Worm (Caenorhabditis elegans) whole organism, midembryonic: Measurements from ENCODE around the gene C03B1.9.

Source experiments
- flt-1 ChIP-seq: fragments of 200-800 bp; sonication (Bioruptor generic); IDR thresholded peaks from 2 replicates; pipeline ENCODE4 v1.3.6; 2022; ENCODE audit warnings: missing genetic modification characterization, missing compliant biosample characterization
- klf-2 ChIP-seq: fragments of 200-800 bp; sonication (Bioruptor generic); conservative IDR thresholded peaks from 2 replicates; pipeline ENCODE4 v1.3.6; 2022; ENCODE audit warnings: missing genetic modification reagents, missing genetic modification characterization, missing compliant biosample characterization
- tab-1 ChIP-seq: fragments of 200-800 bp; sonication (Bioruptor generic); IDR thresholded peaks from 2 replicates; pipeline ENCODE4 v1.3.6; 2022; ENCODE audit warnings: missing genetic modification characterization, missing compliant biosample characterization
- ztf-23 ChIP-seq: fragments of 200-800 bp; sonication (Bioruptor generic); IDR thresholded peaks from 2 replicates; pipeline ENCODE4 v1.3.6; 2022; ENCODE audit warnings: missing genetic modification reagents, missing genetic modification characterization, missing compliant biosample characterization

DNA sequence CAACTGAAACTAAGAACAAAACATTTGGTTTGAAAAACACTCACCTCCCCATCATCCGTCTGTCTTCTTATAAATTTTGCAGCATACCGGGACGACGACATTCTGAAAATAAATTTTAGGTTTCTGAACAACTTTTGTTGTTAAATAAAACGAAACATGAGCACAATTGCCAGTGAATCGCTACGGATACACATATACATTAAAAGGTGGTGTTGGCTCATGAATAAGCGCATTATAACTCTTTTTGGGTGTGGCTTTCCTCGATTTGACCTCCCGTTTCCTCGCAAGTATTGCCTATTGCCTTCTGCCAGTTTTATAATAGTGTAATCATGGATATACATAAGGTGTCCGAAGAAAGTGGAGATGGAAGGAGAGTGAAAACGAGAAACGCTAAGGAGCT, 44.6 kb upstream of the C03B1.9 start, which contains the start of gene igcm-2:
- TF ChIP-seq flt-1 (GFP tag; lab: Robert Waterston, UW), result no peak
- no peak for TF ChIP-seq klf-2 (GFP tag; lab: Robert Waterston, UW)
- no peak for TF ChIP-seq ztf-23
- no peak for TF ChIP-seq tab-1 (GFP tag; lab: Robert Waterston, UW)
